Worm (Caenorhabditis elegans): ENCODE measurements around the gene cmk-1.

The cmk-1 gene

DNA sequence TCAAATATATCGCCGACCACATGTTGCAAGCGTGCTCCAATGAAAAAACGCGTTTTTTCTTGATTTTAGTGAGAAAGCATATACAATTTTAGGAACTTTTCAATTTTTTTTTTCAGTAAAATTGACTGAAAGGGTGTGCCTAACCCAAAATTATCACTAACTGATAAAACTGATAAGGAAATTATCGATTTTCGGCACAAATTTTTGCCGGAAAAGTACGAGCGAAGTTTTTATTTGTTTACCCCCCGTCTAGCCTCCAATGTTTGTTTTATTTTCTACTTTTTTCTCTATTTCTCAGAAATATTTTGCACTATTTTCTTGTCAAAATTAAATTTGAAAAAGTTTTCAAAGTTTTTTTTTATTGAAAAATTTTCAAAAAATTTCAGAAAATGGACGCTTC lies 10.0 kb downstream of the cmk-1 start, which contains the start of gene ccm-2:
ccm-2 (plus strand) TSS at position 387 of the 400 bp plus-strand sequence.
- TF ChIP-seq ztf-16 (tag; optimal IDR thresholded peaks at IDR 0.05) = no peak
- no peak for TF ChIP-seq nhr-11 (tag; optimal IDR thresholded peaks at IDR 0.05)
- peak; percentile 35 for TF ChIP-seq elt-2 (tag; optimal IDR thresholded peaks at IDR 0.05)

DNA sequence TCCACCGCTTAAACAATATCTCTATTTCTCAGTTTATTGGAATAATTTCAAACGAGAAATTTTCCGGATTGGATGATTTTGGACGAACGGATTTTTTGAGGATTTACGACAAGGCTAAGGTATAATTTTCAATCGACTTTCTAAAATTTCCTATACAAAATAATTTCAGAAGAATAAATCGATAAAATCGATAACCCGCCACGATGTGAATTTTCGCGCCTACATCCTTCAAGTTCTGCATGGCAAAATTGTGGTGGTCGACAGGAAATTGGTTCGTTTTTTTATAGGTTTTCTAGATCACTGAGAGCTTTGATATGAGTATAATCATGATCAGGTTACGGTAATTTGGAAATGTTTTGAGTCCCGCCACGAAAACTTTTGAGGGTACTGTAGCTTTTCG lies 10.7 kb downstream of the cmk-1 start:
- TF ChIP-seq ttx-3 (tag; optimal IDR thresholded peaks at IDR 0.05) = no peak
- no peak for TF ChIP-seq tbx-2 (tag; optimal IDR thresholded peaks at IDR 0.05)
- TF ChIP-seq nfya-1 (tag; optimal IDR thresholded peaks at IDR 0.05) = no peak
- no peak for TF ChIP-seq fax-1 (tag; optimal IDR thresholded peaks at IDR 0.05)
- TF ChIP-seq pros-1 (tag; optimal IDR thresholded peaks at IDR 0.05) = no peak
- no peak for TF ChIP-seq ceh-2 (tag; optimal IDR thresholded peaks at IDR 0.05)
- no peak for TF ChIP-seq unc-3 (GFP tag; conservative IDR thresholded peaks at IDR 0.05)
- no peak for TF ChIP-seq unc-3 (tag; optimal IDR thresholded peaks at IDR 0.05)
- TF ChIP-seq unc-42 (tag; optimal IDR thresholded peaks at IDR 0.05) = no peak

DNA sequence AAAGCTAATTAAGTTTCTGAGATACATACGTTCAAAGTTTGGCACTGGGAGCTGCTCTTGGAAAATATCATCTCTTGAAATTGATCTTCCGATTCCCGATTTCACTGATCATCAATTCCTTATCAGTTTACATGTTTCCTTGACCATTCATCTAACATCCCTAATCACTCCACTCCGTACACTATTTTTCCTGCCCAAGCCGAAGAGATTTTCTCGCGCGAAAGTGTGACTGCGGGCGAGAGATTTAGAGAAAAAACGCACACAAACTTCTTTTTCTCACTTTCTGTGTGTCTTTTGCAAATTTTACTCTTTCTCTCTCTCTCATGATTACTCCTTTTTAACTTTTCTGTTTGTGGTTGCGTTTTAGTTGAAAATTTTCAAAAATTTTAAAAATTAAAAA lies 12.9 kb downstream of the cmk-1 start:
- TF ChIP-seq hlh-8 (tag; optimal IDR thresholded peaks at IDR 0.05) (no peak), nfya-1 (tag; optimal IDR thresholded peaks at IDR 0.05) (peak; percentile 25), ceh-48 (tag; optimal IDR thresholded peaks at IDR 0.05) (no peak), hlh-6 (tag; optimal IDR thresholded peaks at IDR 0.05) (no peak), dve-1 (tag; optimal IDR thresholded peaks at IDR 0.05) (peak; percentile 44), unc-42 (tag; optimal IDR thresholded peaks at IDR 0.05) (no peak), unc-55 (GFP tag; optimal IDR thresholded peaks at IDR 0.05) (peak; percentile 11), lin-11 (tag; optimal IDR thresholded peaks at IDR 0.05) (no peak), tbx-2 (tag; optimal IDR thresholded peaks at IDR 0.05) (peak; percentile 20), elt-2 (tag; optimal IDR thresholded peaks at IDR 0.05) (peak; percentile 74)

DNA sequence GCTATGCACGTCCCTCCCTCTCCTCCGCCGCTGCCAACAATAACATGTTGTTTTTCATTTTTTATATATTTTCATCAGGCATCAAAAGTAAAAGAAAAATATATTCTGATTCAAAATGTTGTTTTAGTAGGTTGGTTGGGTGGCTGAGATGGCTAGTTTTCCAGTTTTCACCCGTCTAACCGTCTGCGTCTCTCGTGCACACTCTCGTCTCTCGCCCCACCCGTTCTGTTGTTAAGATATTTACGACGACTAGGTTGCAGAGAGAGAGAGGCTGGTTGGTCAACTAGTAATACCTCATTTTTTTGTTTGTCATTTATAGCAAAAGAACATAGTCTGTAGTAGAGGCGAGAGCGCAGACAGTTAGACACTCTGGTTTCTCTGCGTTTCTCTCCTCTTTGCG lies 14.3 kb downstream of the cmk-1 start:
- TF ChIP-seq unc-3 (GFP tag; conservative IDR thresholded peaks at IDR 0.05) (no peak), unc-3 (tag; optimal IDR thresholded peaks at IDR 0.05) (no peak), unc-55 (GFP tag; optimal IDR thresholded peaks at IDR 0.05) (peak; percentile 16)

DNA sequence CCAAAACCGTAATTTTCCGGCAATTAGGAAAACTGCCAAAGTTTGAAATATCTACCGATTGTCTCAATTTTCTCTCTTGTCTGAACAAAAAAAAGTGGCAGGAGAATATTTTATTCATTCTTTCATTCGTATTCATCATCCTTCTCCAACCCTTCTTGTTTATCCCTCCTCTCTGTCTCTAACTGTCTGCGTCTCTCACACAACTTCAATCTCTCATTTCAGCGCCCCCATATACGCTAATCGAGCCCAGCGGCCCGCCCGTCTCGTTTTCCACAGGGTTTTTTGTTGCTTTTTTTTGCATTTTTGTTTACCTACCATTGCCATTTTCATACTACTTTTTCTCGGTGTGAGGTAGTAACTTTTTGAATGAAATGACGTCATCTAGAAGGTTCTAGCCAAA lies 18.0 kb downstream of the cmk-1 start:
- TF ChIP-seq K02D7.2 (tag; optimal IDR thresholded peaks at IDR 0.05) = no peak
- no peak for TF ChIP-seq dve-1 (tag; optimal IDR thresholded peaks at IDR 0.05)
- peak; percentile 34 for TF ChIP-seq ceh-31 (tag; optimal IDR thresholded peaks at IDR 0.05)
- TF ChIP-seq unc-42 (tag; optimal IDR thresholded peaks at IDR 0.05) = peak; percentile 22
- TF ChIP-seq nfya-1 (tag; optimal IDR thresholded peaks at IDR 0.05) = peak; percentile 10

DNA sequence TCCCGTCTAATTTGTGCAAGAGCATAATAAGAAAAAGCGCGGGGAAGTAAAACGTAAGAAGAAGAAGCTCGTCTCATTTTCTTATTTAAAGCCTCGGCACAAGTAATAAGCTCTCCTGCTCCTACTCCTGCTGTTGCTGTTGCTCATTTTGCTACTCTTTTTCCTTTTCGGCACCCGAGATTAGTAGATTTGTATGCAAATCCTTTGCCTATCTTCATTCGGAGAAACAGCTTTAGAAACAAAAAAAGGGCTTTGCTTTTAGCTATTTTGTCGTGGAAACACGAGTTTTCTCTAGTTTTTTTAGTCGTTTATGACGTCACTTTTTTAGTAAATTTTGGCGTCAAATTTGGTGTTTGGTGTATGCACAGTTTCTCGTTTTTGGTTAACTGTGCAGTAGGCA lies 19.3 kb downstream of the cmk-1 start:
- no peak for TF ChIP-seq dve-1 (tag; optimal IDR thresholded peaks at IDR 0.05)
- TF ChIP-seq zip-5 (tag; optimal IDR thresholded peaks at IDR 0.05) = no peak
- no peak for TF ChIP-seq pax-1 (tag; optimal IDR thresholded peaks at IDR 0.05)
- no peak for TF ChIP-seq elt-2 (tag; optimal IDR thresholded peaks at IDR 0.05)
- no peak for TF ChIP-seq unc-3 (GFP tag; conservative IDR thresholded peaks at IDR 0.05)
- no peak for TF ChIP-seq unc-3 (tag; optimal IDR thresholded peaks at IDR 0.05)
- TF ChIP-seq mec-3 (tag; optimal IDR thresholded peaks at IDR 0.05; ENCODE audit: borderline replicate concordance) = no peak
- TF ChIP-seq ahr-1 (tag; optimal IDR thresholded peaks at IDR 0.05) = no peak
- TF ChIP-seq sox-4 (tag; optimal IDR thresholded peaks at IDR 0.05) = no peak
- TF ChIP-seq pag-3 (tag; optimal IDR thresholded peaks at IDR 0.05; ENCODE audit: borderline replicate concordance) = no peak
- TF ChIP-seq pat-9 (tag; optimal IDR thresholded peaks at IDR 0.05) = no peak
- TF ChIP-seq ceh-2 (tag; optimal IDR thresholded peaks at IDR 0.05) = no peak
- TF ChIP-seq ztf-16 (tag; optimal IDR thresholded peaks at IDR 0.05) = no peak
- no peak for TF ChIP-seq unc-55 (GFP tag; optimal IDR thresholded peaks at IDR 0.05)
- no peak for TF ChIP-seq rnt-1 (tag; optimal IDR thresholded peaks at IDR 0.05)
- TF ChIP-seq syd-9 (tag; optimal IDR thresholded peaks at IDR 0.05) = no peak
- no peak for TF ChIP-seq lim-6 (tag; optimal IDR thresholded peaks at IDR 0.05)
- TF ChIP-seq hlh-6 (tag; optimal IDR thresholded peaks at IDR 0.05) = no peak
- TF ChIP-seq hlh-15 (tag; optimal IDR thresholded peaks at IDR 0.05) = no peak

All from whole organism, late embryonic.